Fruit fly (Drosophila melanogaster) whole organism, wandering third instar larva: Measurements from ENCODE around the gene CG4287.

Source experiments
- CG32264 ChIP-seq: fragments of 200-800 bp; sonication (Bioruptor generic); optimal IDR thresholded peaks from 2 replicates; lab custom pipeline; 2016; ENCODE audit warnings: missing biosample characterization, missing genetic modification characterization
- Hr78 ChIP-seq: fragments of >200 bp; optimal IDR thresholded peaks from 2 replicates; lab custom pipeline; 2017; ENCODE audit warnings: missing biosample characterization, missing genetic modification characterization
- Myc ChIP-seq: fragments of >200 bp; optimal IDR thresholded peaks from 2 replicates; lab custom pipeline; 2017
- OdsH ChIP-seq: fragments of 200-800 bp; sonication (Bioruptor generic); optimal IDR thresholded peaks from 2 replicates; lab custom pipeline; 2016; ENCODE audit warnings: missing biosample characterization, mild to moderate bottlenecking, missing genetic modification characterization
- Sp1 ChIP-seq: fragments of 200-800 bp; sonication (Bioruptor generic); optimal IDR thresholded peaks from 3 replicates; lab custom pipeline; 2019; ENCODE audit warnings: missing biosample characterization, mild to moderate bottlenecking, missing genetic modification characterization, moderate library complexity
- dsf ChIP-seq: sonication (Bioruptor generic); optimal IDR thresholded peaks from 2 replicates; lab custom pipeline; 2016; ENCODE audit warnings: missing biosample characterization, missing genetic modification characterization, borderline replicate concordance
- fru ChIP-seq: fragments of 200-800 bp; sonication (Bioruptor generic); optimal IDR thresholded peaks from 3 replicates; lab custom pipeline; 2016; ENCODE audit warnings: missing biosample characterization, mild to moderate bottlenecking, missing genetic modification characterization
- h ChIP-seq: fragments of 200-800 bp; sonication (Bioruptor generic); optimal IDR thresholded peaks from 3 replicates; lab custom pipeline; 2016; ENCODE audit warnings: missing biosample characterization, mild to moderate bottlenecking, missing genetic modification characterization
- sage ChIP-seq: fragments of 200-800 bp; sonication (Bioruptor generic); optimal IDR thresholded peaks from 2 replicates; lab custom pipeline; 2016; ENCODE audit warnings: missing biosample characterization, mild to moderate bottlenecking, missing genetic modification characterization
- usp ChIP-seq: fragments of >200 bp; optimal IDR thresholded peaks from 2 replicates; lab custom pipeline; 2017; ENCODE audit warnings: missing biosample characterization, missing genetic modification characterization

DNA sequence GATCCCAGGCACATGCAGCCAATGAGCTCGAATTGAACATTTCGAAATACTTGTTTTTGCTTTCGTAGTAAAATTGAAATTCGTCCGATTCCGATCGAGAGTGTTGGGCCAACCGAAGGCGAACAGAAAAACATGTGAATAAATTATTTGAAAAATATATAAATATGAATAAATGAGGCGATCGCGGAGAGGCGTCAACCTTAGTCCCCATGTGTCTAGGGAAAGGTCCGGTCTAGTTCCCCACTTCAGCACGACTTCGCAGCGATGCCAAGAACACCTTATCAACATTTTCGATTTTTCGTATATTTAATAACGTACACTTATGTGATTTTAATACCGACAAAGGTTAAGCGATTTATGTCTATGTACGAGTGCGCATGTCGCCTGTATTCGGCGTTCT is 27.9 kb upstream of the CG4287 start:
- TF ChIP-seq sage (GFP tag; lab: Kevin White, UChicago), result no peak
- TF ChIP-seq Hr78, result no peak
- no peak for TF ChIP-seq fru (GFP tag; lab: Kevin White, UChicago)
- no peak for TF ChIP-seq dsf (GFP tag; lab: Kevin White, UChicago)
- TF ChIP-seq OdsH (GFP tag; lab: Kevin White, UChicago), result no peak
- TF ChIP-seq CG32264 (GFP tag; lab: Kevin White, UChicago), result no peak
- no peak for TF ChIP-seq h (GFP tag; lab: Kevin White, UChicago)
- no peak for TF ChIP-seq Sp1 (GFP tag; lab: Kevin White, UChicago)
- no peak for TF ChIP-seq usp
- TF ChIP-seq Myc (lab: Kevin White, UChicago), result no peak
